Worm (Caenorhabditis elegans) whole organism, L1 larva: ENCODE measurements around the gene srh-60.
A peak's percentile ranks its signal among the peaks of the same experiment; 100 is the strongest.

Source experiments
- aha-1 ChIP-seq: fragments of 150-350 bp; optimal IDR thresholded peaks from 2 replicates; lab custom pipeline; 2014; ENCODE audit warnings: missing biosample characterization, missing genetic modification characterization
- aly-2 ChIP-seq: fragments of 150-350 bp; optimal IDR thresholded peaks from 2 replicates; lab custom pipeline; 2014; ENCODE audit warnings: missing biosample characterization, missing genetic modification characterization
- ceh-8 ChIP-seq: fragments of 200-800 bp; sonication (Bioruptor generic); optimal IDR thresholded peaks from 2 replicates; lab custom pipeline; 2018; ENCODE audit warnings: mild to moderate bottlenecking, missing genetic modification characterization, moderate library complexity, missing compliant biosample characterization
- ceh-82 ChIP-seq, 3 experiments: fragments of 150-350 bp in 1 of 3; sonication (generic microtip) in 2 of 3; optimal IDR thresholded peaks; 2 replicates each; lab custom pipeline; 2014 to 2017; ENCODE audit warnings: missing biosample characterization in 3 of 3, missing genetic modification characterization in 3 of 3
- dpl-1 ChIP-seq, 3 experiments: fragments of 150-350 bp in 2 of 3; sonication (generic microtip) in 1 of 3; optimal IDR thresholded peaks; 2 replicates each; lab custom pipeline; 2014 to 2017; ENCODE audit warnings: missing biosample characterization in 3 of 3, missing genetic modification characterization in 3 of 3, missing genetic modification reagents in 3 of 3
- efl-1 ChIP-seq, 4 experiments: fragments of 150-350 bp; optimal IDR thresholded peaks in 3 of 4; peaks in 1 of 4; 1 replicate in 1 of 4; 2 replicates in 3 of 4; lab custom pipeline; 2014; ENCODE audit warnings: missing biosample characterization in 2 of 4, missing genetic modification characterization in 2 of 4, missing genetic modification reagents in 2 of 4
- elt-2 ChIP-seq: sonication (generic microtip); optimal IDR thresholded peaks from 2 replicates; lab custom pipeline; 2016; ENCODE audit warnings: missing genetic modification characterization, mild to moderate bottlenecking, inconsistent platforms, missing compliant biosample characterization, missing genetic modification reagents
- ets-5 ChIP-seq: fragments of 200-800 bp; sonication (Bioruptor generic); IDR thresholded peaks from 2 replicates; pipeline ENCODE4 v1.3.6; 2022; ENCODE audit warnings: missing genetic modification characterization, missing compliant biosample characterization
- fkh-8 ChIP-seq: sonication (generic microtip); optimal IDR thresholded peaks from 2 replicates; lab custom pipeline; 2016; ENCODE audit warnings: mild to moderate bottlenecking, missing genetic modification characterization, missing compliant biosample characterization
- fos-1 ChIP-seq: fragments of 150-350 bp; optimal IDR thresholded peaks from 2 replicates; lab custom pipeline; 2014; ENCODE audit warnings: missing biosample characterization, missing genetic modification characterization
- hpl-2 ChIP-seq: fragments of 150-350 bp; optimal IDR thresholded peaks from 2 replicates; lab custom pipeline; 2014; ENCODE audit warnings: missing biosample characterization, missing genetic modification reagents, missing genetic modification characterization
- lin-13 ChIP-seq: fragments of 150-350 bp; optimal IDR thresholded peaks from 2 replicates; lab custom pipeline; 2014; ENCODE audit warnings: missing biosample characterization, missing genetic modification reagents, missing genetic modification characterization
- lin-15B ChIP-seq: fragments of 150-350 bp; sonication (generic microtip); optimal IDR thresholded peaks from 3 replicates; lab custom pipeline; 2014; ENCODE audit warnings: missing biosample characterization, missing genetic modification characterization
- lin-35 ChIP-seq, 2 experiments: fragments of 150-350 bp; optimal IDR thresholded peaks; 2 replicates each; lab custom pipeline; 2014; ENCODE audit warnings: missing biosample characterization in 2 of 2, missing genetic modification characterization in 2 of 2, missing genetic modification reagents in 2 of 2
- lin-39 ChIP-seq: fragments of 150-350 bp; optimal IDR thresholded peaks from 2 replicates; lab custom pipeline; 2014; ENCODE audit warnings: missing biosample characterization, missing genetic modification reagents, missing genetic modification characterization
- lir-3 ChIP-seq: sonication (generic microtip); optimal IDR thresholded peaks from 2 replicates; lab custom pipeline; 2016; ENCODE audit warnings: mild to moderate bottlenecking, missing genetic modification characterization, moderate library complexity, missing compliant biosample characterization; ENCODE audit not compliant: poor library complexity
- lsy-2 ChIP-seq, 2 experiments: fragments of 150-350 bp; optimal IDR thresholded peaks; 2 replicates each; lab custom pipeline; 2014; ENCODE audit warnings: missing biosample characterization in 2 of 2, missing genetic modification characterization in 2 of 2
- nhr-11 ChIP-seq: fragments of 150-350 bp; optimal IDR thresholded peaks from 2 replicates; lab custom pipeline; 2014; ENCODE audit warnings: missing biosample characterization, missing genetic modification characterization
- nhr-12 ChIP-seq: sonication (generic microtip); optimal IDR thresholded peaks from 2 replicates; lab custom pipeline; 2017; ENCODE audit warnings: missing biosample characterization, missing genetic modification characterization
- nhr-19 ChIP-seq: fragments of 200-800 bp; sonication (Bioruptor generic); conservative IDR thresholded peaks from 2 replicates; pipeline ENCODE4 v1.3.6; 2022; ENCODE audit warnings: missing genetic modification characterization, missing compliant biosample characterization
- nhr-20 ChIP-seq: sonication (generic microtip); optimal IDR thresholded peaks from 2 replicates; lab custom pipeline; 2016; ENCODE audit warnings: mild to moderate bottlenecking, missing genetic modification characterization, missing compliant biosample characterization
- nhr-237 ChIP-seq: fragments of 150-350 bp; optimal IDR thresholded peaks from 2 replicates; lab custom pipeline; 2014; ENCODE audit warnings: missing biosample characterization, missing genetic modification characterization
- nhr-28 ChIP-seq: fragments of 150-350 bp; optimal IDR thresholded peaks from 2 replicates; lab custom pipeline; 2014; ENCODE audit warnings: missing biosample characterization, missing genetic modification characterization
- nhr-76 ChIP-seq: sonication (generic microtip); optimal IDR thresholded peaks from 2 replicates; lab custom pipeline; 2017; ENCODE audit warnings: missing biosample characterization, missing genetic modification characterization
- nhr-85 ChIP-seq: sonication (generic microtip); peaks from one replicate; lab custom pipeline; 2016; ENCODE audit warnings: missing genetic modification characterization, inconsistent platforms, missing compliant biosample characterization
- nhr-90 ChIP-seq: sonication (generic microtip); optimal IDR thresholded peaks from 2 replicates; lab custom pipeline; 2016; ENCODE audit warnings: mild to moderate bottlenecking, missing genetic modification characterization, missing compliant biosample characterization; ENCODE audit not compliant: poor library complexity
- pax-3 ChIP-seq: fragments of 200-800 bp; sonication (Bioruptor generic); optimal IDR thresholded peaks from 2 replicates; lab custom pipeline; 2018; ENCODE audit warnings: mild to moderate bottlenecking, missing genetic modification characterization, moderate library complexity, missing compliant biosample characterization
- pqm-1 ChIP-seq: sonication (generic microtip); optimal IDR thresholded peaks from 3 replicates; lab custom pipeline; 2017; ENCODE audit warnings: missing biosample characterization, missing genetic modification characterization
- rnt-1 ChIP-seq: sonication (generic microtip); optimal IDR thresholded peaks from 2 replicates; lab custom pipeline; 2016; ENCODE audit warnings: mild to moderate bottlenecking, missing genetic modification characterization, moderate library complexity, missing compliant biosample characterization
- skn-1 ChIP-seq: fragments of 150-350 bp; optimal IDR thresholded peaks from 2 replicates; lab custom pipeline; 2014; ENCODE audit warnings: missing biosample characterization, missing genetic modification characterization
- snpc-4 ChIP-seq: fragments of 150-350 bp; optimal IDR thresholded peaks from 2 replicates; lab custom pipeline; 2014; ENCODE audit warnings: missing biosample characterization, missing genetic modification characterization
- snu-23 ChIP-seq: sonication (generic microtip); optimal IDR thresholded peaks from 2 replicates; lab custom pipeline; 2016; ENCODE audit warnings: missing genetic modification characterization, missing compliant biosample characterization
- sox-4 ChIP-seq: sonication (generic microtip); optimal IDR thresholded peaks from 2 replicates; lab custom pipeline; 2016; ENCODE audit warnings: missing genetic modification characterization, missing compliant biosample characterization
- swsn-7 ChIP-seq: sonication (generic microtip); optimal IDR thresholded peaks from 2 replicates; lab custom pipeline; 2016; ENCODE audit warnings: missing genetic modification characterization, missing compliant biosample characterization
- tlp-1 ChIP-seq: fragments of 150-350 bp; optimal IDR thresholded peaks from 2 replicates; lab custom pipeline; 2014; ENCODE audit warnings: missing biosample characterization, missing genetic modification characterization
- unc-130 ChIP-seq: fragments of 150-350 bp; optimal IDR thresholded peaks from 2 replicates; lab custom pipeline; 2017; ENCODE audit warnings: missing biosample characterization, missing genetic modification characterization, inconsistent platforms
- unc-30 ChIP-seq: sonication (generic microtip); optimal IDR thresholded peaks from 2 replicates; lab custom pipeline; 2017; ENCODE audit warnings: missing biosample characterization, missing genetic modification characterization
- vab-15 ChIP-seq: sonication (generic microtip); optimal IDR thresholded peaks from 2 replicates; lab custom pipeline; 2017; ENCODE audit warnings: missing genotype, mild to moderate bottlenecking, missing genetic modification characterization, missing compliant biosample characterization
- xbp-1 ChIP-seq: sonication (generic microtip); optimal IDR thresholded peaks from 2 replicates; lab custom pipeline; 2016; ENCODE audit warnings: missing genetic modification characterization, missing compliant biosample characterization
- zip-4 ChIP-seq: fragments of 200-800 bp; sonication (Bioruptor generic); optimal IDR thresholded peaks from 2 replicates; lab custom pipeline; 2018; ENCODE audit warnings: mild to moderate bottlenecking, missing genetic modification characterization, moderate library complexity, missing compliant biosample characterization
- ztf-4 ChIP-seq: fragments of 150-350 bp; optimal IDR thresholded peaks from 2 replicates; lab custom pipeline; 2014; ENCODE audit warnings: missing biosample characterization, missing genetic modification characterization

The srh-60 gene

DNA sequence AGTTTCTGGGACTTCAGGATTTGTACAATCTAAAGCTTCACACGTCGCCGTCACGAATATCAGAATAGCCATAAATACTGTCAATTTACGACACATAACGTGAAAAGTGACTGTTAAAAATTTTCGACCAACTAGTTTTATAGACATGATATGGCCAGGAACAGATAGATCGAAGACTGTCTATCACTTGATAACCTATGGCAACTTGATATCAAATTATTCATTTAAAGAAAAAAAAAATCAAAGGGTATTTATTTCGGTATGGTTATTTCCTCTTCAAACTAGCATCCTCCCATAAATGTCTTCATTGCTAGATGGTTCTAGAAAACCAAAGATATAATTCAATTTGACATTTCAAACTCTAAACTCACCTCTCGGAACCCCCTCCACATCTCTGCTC lies 21.1 kb upstream of the srh-60 start, which contains the start of gene W10G11.3:
TSS of gene W10G11.3 (minus strand) at position 101 of the 400 bp plus-strand sequence.
- TF ChIP-seq lin-39 (tag; lab: Kevin White, UChicago) (no peak), swsn-7 (tag; lab: Kevin White, UChicago) (no peak), ets-5 (GFP tag; lab: Robert Waterston, UW) (no peak), sox-4 (tag; lab: Kevin White, UChicago) (no peak), nhr-12 (tag; lab: Kevin White, UChicago) (no peak), lin-15B (tag; lab: Kevin White, UChicago) (no peak), xbp-1 (tag; lab: Kevin White, UChicago) (no peak), aha-1 (tag; lab: Kevin White, UChicago) (no peak), lsy-2 (tag; optimal IDR thresholded peaks at IDR 0.05; lab: Kevin White, UChicago) (no peak), snpc-4 (tag; lab: Kevin White, UChicago) (no peak), lir-3 (tag; lab: Kevin White, UChicago) (no peak), vab-15 (no peak), aly-2 (tag; lab: Kevin White, UChicago) (no peak), lin-13 (GFP tag; lab: Kevin White, UChicago) (no peak), nhr-28 (tag; lab: Kevin White, UChicago) (no peak), ceh-8 (GFP tag; lab: Kevin White, UChicago) (no peak), fos-1 (no peak)

DNA sequence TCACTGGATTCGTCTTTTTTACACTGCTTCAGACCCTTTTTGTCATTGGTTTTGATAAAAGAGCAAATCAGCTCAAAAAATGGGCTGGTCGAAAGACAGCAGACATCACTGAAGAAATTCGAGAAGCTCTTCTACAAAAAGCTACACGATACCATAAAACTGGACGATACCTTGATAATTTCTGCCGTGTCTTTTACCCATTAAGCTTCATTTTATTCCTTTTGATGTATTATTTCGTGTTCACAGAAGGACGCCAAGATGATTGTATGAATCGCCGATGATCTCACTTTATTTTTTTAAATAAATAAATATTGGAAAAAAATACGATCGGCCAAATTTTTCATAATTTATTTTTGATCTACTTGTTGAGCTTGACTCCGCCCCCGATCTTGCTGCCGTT lies 16.4 kb upstream of the srh-60 start:
- TF ChIP-seq nhr-76 (tag; lab: Kevin White, UChicago): no peak
- TF ChIP-seq ztf-4 (tag; lab: Kevin White, UChicago): no peak
- no peak for TF ChIP-seq ets-5 (GFP tag; lab: Robert Waterston, UW)
- no peak for TF ChIP-seq pqm-1
- no peak for TF ChIP-seq swsn-7 (tag; lab: Kevin White, UChicago)

DNA sequence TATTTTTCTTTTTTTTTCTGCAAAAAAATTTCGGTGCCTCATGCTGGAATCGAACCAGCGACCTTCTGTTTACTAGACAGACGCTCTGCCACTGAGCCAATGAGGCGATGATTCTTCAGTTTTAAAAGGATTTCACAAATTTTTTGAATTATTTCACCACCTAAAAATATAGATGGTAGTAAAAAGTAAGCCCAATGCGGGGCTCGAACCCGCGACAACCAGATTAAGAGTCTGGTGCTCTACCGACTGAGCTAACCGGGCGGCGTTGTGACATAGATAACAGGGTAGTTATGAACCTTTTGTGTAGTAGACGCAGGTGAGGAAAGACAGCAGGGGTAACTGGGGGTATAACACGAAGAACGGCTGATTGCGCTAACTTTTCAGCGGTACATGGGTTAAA lies 15.9 kb upstream of the srh-60 start:
- TF ChIP-seq nhr-90 (tag; lab: Kevin White, UChicago): peak; percentile 58
- peak; percentile 70 for TF ChIP-seq nhr-85 (tag; lab: Kevin White, UChicago)
- TF ChIP-seq nhr-19 (GFP tag; lab: Robert Waterston, UW): peak; percentile 37
- TF ChIP-seq ceh-82 (tag; optimal IDR thresholded peaks at IDR 0.05; lab: Kevin White, UChicago): peak in 1 of 3 experiments; percentile 21
- TF ChIP-seq dpl-1 (GFP tag; optimal IDR thresholded peaks at IDR 0.05; lab: Kevin White, UChicago): peak in 1 of 3 experiments; percentile 12
- peak in 1 of 2 experiments; percentile 24 for TF ChIP-seq lin-35 (GFP tag; optimal IDR thresholded peaks at IDR 0.05; lab: Kevin White, UChicago)
- peak; percentile 34 for TF ChIP-seq elt-2 (tag; lab: Kevin White, UChicago)
- peak; percentile 45 for TF ChIP-seq nhr-20 (tag; lab: Kevin White, UChicago)
- peak; percentile 50 for TF ChIP-seq rnt-1 (tag; lab: Kevin White, UChicago)
- peak; percentile 14 to 29 for TF ChIP-seq efl-1 (optimal IDR thresholded peaks at IDR 0.05; lab: Kevin White, UChicago)
- peak in 1 of 2 experiments; percentile 91 for TF ChIP-seq efl-1 (GFP tag; optimal IDR thresholded peaks at IDR 0.05 in 1 of 2; lab: Kevin White, UChicago)
- peak; percentile 11 for TF ChIP-seq swsn-7 (tag; lab: Kevin White, UChicago)
- TF ChIP-seq fkh-8 (tag; lab: Kevin White, UChicago): peak; percentile 17

ce11 chrII:3569118-3569517 lies 14.4 kb upstream of the srh-60 start, which contains the start of gene clec-127:
Gene clec-127, minus strand, starts transcription at chrII:3569218.
- TF ChIP-seq hpl-2 (GFP tag; lab: Kevin White, UChicago): no peak
- TF ChIP-seq tlp-1: no peak
- TF ChIP-seq pax-3 (tag; lab: Kevin White, UChicago): no peak
- no peak for TF ChIP-seq skn-1
- no peak for TF ChIP-seq ceh-8 (GFP tag; lab: Kevin White, UChicago)
- no peak for TF ChIP-seq nhr-20 (tag; lab: Kevin White, UChicago)
- TF ChIP-seq snu-23: no peak
- TF ChIP-seq unc-30 (tag; lab: Kevin White, UChicago): no peak
- no peak for TF ChIP-seq pqm-1
- TF ChIP-seq nhr-11: no peak
- no peak for TF ChIP-seq zip-4
- TF ChIP-seq aha-1 (tag; lab: Kevin White, UChicago): no peak
- no peak for TF ChIP-seq nhr-237 (tag; lab: Kevin White, UChicago)
- no peak for TF ChIP-seq unc-130
- no peak for TF ChIP-seq lin-15B (tag; lab: Kevin White, UChicago)
- no peak for TF ChIP-seq nhr-28 (tag; lab: Kevin White, UChicago)
- TF ChIP-seq aly-2 (tag; lab: Kevin White, UChicago): no peak
